Worm (Caenorhabditis elegans): ENCODE measurements around the gene spex-3.

DNA sequence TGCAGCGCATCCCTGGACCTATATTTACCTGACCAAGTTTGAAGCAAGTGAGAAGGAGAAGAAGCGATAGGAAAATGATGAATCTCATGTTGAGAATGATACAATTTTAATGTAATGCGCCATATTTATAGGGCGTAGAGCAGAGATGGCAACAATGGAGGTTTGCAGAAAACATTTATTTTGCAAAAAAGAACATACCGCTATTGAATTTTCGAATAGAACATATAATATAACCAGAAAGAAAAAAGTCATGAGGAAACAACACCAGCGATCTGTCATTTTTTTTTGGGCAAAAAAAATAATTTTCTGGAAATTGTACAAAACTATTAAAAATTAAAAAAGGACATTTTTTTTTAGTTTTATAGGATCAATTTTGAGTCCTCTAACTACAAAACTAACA is at the start of gene spex-3:
- TF ChIP-seq unc-39 (tag; optimal IDR thresholded peaks at IDR 0.05) = no peak
- no peak for TF ChIP-seq nhr-11 (tag; optimal IDR thresholded peaks at IDR 0.05)
- TF ChIP-seq nhr-237 (tag; optimal IDR thresholded peaks at IDR 0.05) = no peak
- TF ChIP-seq elt-1 (tag; optimal IDR thresholded peaks at IDR 0.05) = no peak
- no peak for TF ChIP-seq nhr-25 (tag; optimal IDR thresholded peaks at IDR 0.05)
- no peak for TF ChIP-seq unc-62 (GFP tag; optimal IDR thresholded peaks at IDR 0.05)
- TF ChIP-seq aly-2 (tag; optimal IDR thresholded peaks at IDR 0.05) = no peak
- no peak for TF ChIP-seq fkh-10 (GFP tag; optimal IDR thresholded peaks at IDR 0.05)
- no peak for TF ChIP-seq tbx-2 (tag; optimal IDR thresholded peaks at IDR 0.05)
- no peak for TF ChIP-seq elt-3 (tag; optimal IDR thresholded peaks at IDR 0.05)
- no peak for TF ChIP-seq nhr-12 (tag; optimal IDR thresholded peaks at IDR 0.05)
- no peak for TF ChIP-seq ceh-9 (tag; optimal IDR thresholded peaks at IDR 0.05)
